Fruit fly (Drosophila melanogaster): ENCODE data around the gene tal-3A.
A peak's percentile ranks its signal among the peaks of the same experiment; 100 is the strongest.

Gene tal-3A

DNA sequence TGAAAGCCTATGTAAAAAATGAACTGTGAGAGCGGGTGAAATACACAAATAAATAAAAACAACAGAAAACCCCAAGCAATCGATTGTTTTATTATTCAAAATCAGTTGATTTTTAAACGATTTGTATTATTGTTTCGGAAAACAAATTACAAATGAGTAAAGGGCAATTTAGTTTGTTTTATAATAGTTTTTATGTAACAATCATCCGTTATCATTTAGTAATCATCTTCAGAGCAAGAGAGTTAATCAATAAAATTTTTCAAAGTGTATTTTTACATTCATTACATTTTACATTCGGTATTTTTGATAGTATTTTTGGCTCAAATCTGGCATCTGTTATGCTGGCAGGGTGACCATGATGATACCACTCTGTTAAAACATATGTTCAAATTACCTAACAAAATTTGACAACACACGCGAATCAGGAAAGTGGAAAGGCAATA lies 33.6 kb upstream of the tal-3A start, which contains the start of the genes CG42375 and CG9288 (continued):
- peak; percentile 5 for TF ChIP-seq CG12155 (GFP tag; optimal IDR thresholded peaks at IDR 0.05)
- no peak for TF ChIP-seq twi (tag; optimal IDR thresholded peaks at IDR 0.05)
- no peak for TF ChIP-seq CG31224 (GFP tag; IDR thresholded peaks at IDR 0.05)
- TF ChIP-seq CG12071 (GFP tag; optimal IDR thresholded peaks at IDR 0.05): peak; percentile 36
- TF ChIP-seq tio (GFP tag; optimal IDR thresholded peaks at IDR 0.05): no peak
- TF ChIP-seq CG3281 (GFP tag; optimal IDR thresholded peaks at IDR 0.05): peak; percentile 82
- TF ChIP-seq Hr78 (GFP tag; optimal IDR thresholded peaks at IDR 0.05): peak in 1 of 2 experiments; percentile 24
- TF ChIP-seq sisA (GFP tag; IDR thresholded peaks at IDR 0.05): no peak
- 0 out of 3 replicates have a peak, but pooled peaks have one; percentile 32 for TF ChIP-seq z (GFP tag; IDR thresholded peaks at IDR 0.05)
- no peak for TF ChIP-seq p53 (GFP tag; optimal IDR thresholded peaks at IDR 0.05)
- peak; percentile 34 for TF ChIP-seq Six4 (GFP tag; optimal IDR thresholded peaks at IDR 0.05)
- TF ChIP-seq gcm (GFP tag; optimal IDR thresholded peaks at IDR 0.05): peak; percentile 61
- no peak for TF ChIP-seq CG43689 (GFP tag; IDR thresholded peaks at IDR 0.05)
- TF ChIP-seq nerfin-2 (GFP tag; IDR thresholded peaks at IDR 0.05; ENCODE audit: partially characterized antibody): no peak
- no peak for TF ChIP-seq pan (optimal IDR thresholded peaks at IDR 0.05)
- TF ChIP-seq pan (GFP tag; optimal IDR thresholded peaks at IDR 0.05 in 1 of 2, IDR thresholded peaks at IDR 0.05 in 1 of 2): peak in 1 of 2 experiments; percentile 75
- peak; percentile 77 for TF ChIP-seq Fer3 (tag; optimal IDR thresholded peaks at IDR 0.05)
- peak; percentile 58 for TF ChIP-seq CG1603 (tag; optimal IDR thresholded peaks at IDR 0.05)
- peak; percentile 66 for TF ChIP-seq CG4854 (GFP tag; optimal IDR thresholded peaks at IDR 0.05)
- TF ChIP-seq danr (GFP tag; IDR thresholded peaks at IDR 0.05): peak; percentile 40; the same call in 1 of the 2 replicates
- no peak for TF ChIP-seq CG3065 (GFP tag; optimal IDR thresholded peaks at IDR 0.05)
- TF ChIP-seq CG12219 (GFP tag; optimal IDR thresholded peaks at IDR 0.05): no peak
- TF ChIP-seq Nf-YA (GFP tag; IDR thresholded peaks at IDR 0.05): 0 out of 2 replicates have a peak, but pooled peaks have one; percentile 52
- TF ChIP-seq Mrtf (GFP tag; IDR thresholded peaks at IDR 0.05): peak; percentile 41; the same call in 1 of the 3 replicates
- no peak for TF ChIP-seq slbo (GFP tag; IDR thresholded peaks at IDR 0.05)
- TF ChIP-seq cad (GFP tag; optimal IDR thresholded peaks at IDR 0.05): no peak
- peak; percentile 62 for TF ChIP-seq Max (GFP tag; optimal IDR thresholded peaks at IDR 0.05)
- peak; percentile 58 for TF ChIP-seq CG8359 (GFP tag; optimal IDR thresholded peaks at IDR 0.05; ENCODE audit: borderline replicate concordance)
- no peak for TF ChIP-seq CG13894 (tag; optimal IDR thresholded peaks at IDR 0.05)
- peak; percentile 39 for TF ChIP-seq pzg (GFP tag; optimal IDR thresholded peaks at IDR 0.05)
- peak; percentile 29; the same call in 1 of the 2 replicates for TF ChIP-seq CG6272 (GFP tag; IDR thresholded peaks at IDR 0.05)
- peak; percentile 33 for TF ChIP-seq Sry-δ (GFP tag; optimal IDR thresholded peaks at IDR 0.05)
- peak; percentile 60 for TF ChIP-seq scrt (GFP tag; optimal IDR thresholded peaks at IDR 0.05)
- TF ChIP-seq klu (GFP tag; IDR thresholded peaks at IDR 0.05): no peak
- TF ChIP-seq CG12942 (GFP tag; optimal IDR thresholded peaks at IDR 0.05): no peak
- no peak for TF ChIP-seq tx (GFP tag; optimal IDR thresholded peaks at IDR 0.05)
- TF ChIP-seq disco-r (GFP tag; optimal IDR thresholded peaks at IDR 0.05): peak; percentile 20
- no peak for TF ChIP-seq Bdp1 (GFP tag; optimal IDR thresholded peaks at IDR 0.05)
- TF ChIP-seq Pdp1 (GFP tag; optimal IDR thresholded peaks at IDR 0.05): peak; percentile 47 to 97
- TF ChIP-seq CG18764 (GFP tag; optimal IDR thresholded peaks at IDR 0.05): peak; percentile 59
- no peak for TF ChIP-seq Doc3 (GFP tag; IDR thresholded peaks at IDR 0.05; ENCODE audit: partially characterized antibody)
- TF ChIP-seq otp (GFP tag; IDR thresholded peaks at IDR 0.05): no peak
- TF ChIP-seq Dref (GFP tag; IDR thresholded peaks at IDR 0.05): no peak
- TF ChIP-seq ranshi (GFP tag; IDR thresholded peaks at IDR 0.05): peak; percentile 75
- TF ChIP-seq crp (GFP tag; optimal IDR thresholded peaks at IDR 0.05): peak in 1 of 2 experiments; percentile 82
- TF ChIP-seq fd102C (GFP tag; optimal IDR thresholded peaks at IDR 0.05): no peak
- TF ChIP-seq CG17361 (GFP tag; IDR thresholded peaks at IDR 0.05): peak; percentile 80
- peak; percentile 29 for TF ChIP-seq Vsx1 (GFP tag; optimal IDR thresholded peaks at IDR 0.05)
- peak; percentile 61; the same call in 1 of the 2 replicates for TF ChIP-seq Drgx (GFP tag; IDR thresholded peaks at IDR 0.05)
- TF ChIP-seq Trl (optimal IDR thresholded peaks at IDR 0.05): no peak
- TF ChIP-seq Trl (GFP tag; optimal IDR thresholded peaks at IDR 0.05): peak; percentile 62

Measured in whole organism, embryonic.